Worm (Caenorhabditis elegans) whole organism, young adult: Measurements from ENCODE around the gene pifk-1.

Source experiments
- B0019.2 ChIP-seq: fragments of 200-800 bp; sonication (Bioruptor generic); conservative IDR thresholded peaks from 2 replicates; pipeline ENCODE4 v1.3.6; 2022; ENCODE audit warnings: missing genetic modification reagents, missing genetic modification characterization, missing compliant biosample characterization
- C17E4.6 ChIP-seq: fragments of 200-800 bp; sonication (Bioruptor generic); IDR thresholded peaks from 2 replicates; pipeline ENCODE4 v1.3.6; 2022; ENCODE audit warnings: missing genetic modification reagents, missing genetic modification characterization, missing compliant biosample characterization
- F10E7.11 ChIP-seq: sonication (generic microtip); optimal IDR thresholded peaks from 2 replicates; lab custom pipeline; 2017; ENCODE audit warnings: mild to moderate bottlenecking, missing genetic modification characterization, moderate library complexity, missing compliant biosample characterization
- F39B2.1 ChIP-seq: fragments of 200-800 bp; sonication (Bioruptor generic); IDR thresholded peaks from 2 replicates; pipeline ENCODE4 v1.3.6; 2022; ENCODE audit warnings: missing genetic modification reagents, missing genetic modification characterization, missing compliant biosample characterization
- Y67H2A.10 ChIP-seq: fragments of 200-800 bp; sonication (Bioruptor generic); conservative IDR thresholded peaks from 2 replicates; pipeline ENCODE4 v1.3.6; 2022; ENCODE audit warnings: missing genetic modification reagents, missing genetic modification characterization, missing compliant biosample characterization
- egl-18 ChIP-seq: fragments of 200-800 bp; sonication (Bioruptor generic); IDR thresholded peaks from 2 replicates; pipeline ENCODE4 v1.3.6; 2022; ENCODE audit warnings: missing genetic modification reagents, missing genetic modification characterization, missing compliant biosample characterization
- hsf-1 ChIP-seq: fragments of 200-800 bp; sonication (Bioruptor generic); IDR thresholded peaks from 2 replicates; pipeline ENCODE4 v1.3.6; 2022; ENCODE audit warnings: missing genetic modification reagents, missing genetic modification characterization, missing compliant biosample characterization
- mxl-1 ChIP-seq: sonication (generic microtip); optimal IDR thresholded peaks from 2 replicates; lab custom pipeline; 2016; ENCODE audit warnings: missing genetic modification characterization, missing compliant biosample characterization
- nfya-1 ChIP-seq: sonication (generic microtip); optimal IDR thresholded peaks from 2 replicates; lab custom pipeline; 2017; ENCODE audit warnings: antibody characterized with exemption, missing compliant biosample characterization, missing genetic modification characterization, borderline replicate concordance; ENCODE audit not compliant: insufficient read depth
- pha-4 ChIP-seq: fragments of 150-350 bp; sonication (generic microtip); optimal IDR thresholded peaks from 2 replicates; lab custom pipeline; 2014; ENCODE audit warnings: missing biosample characterization, missing genetic modification reagents, missing genetic modification characterization
- snpc-4 ChIP-seq, 5 experiments: fragments of 150-350 bp in 1 of 5; sonication (generic microtip) in 4 of 5; optimal IDR thresholded peaks; 2 replicates each; lab custom pipeline; 2014 to 2018; ENCODE audit warnings: missing genetic modification characterization in 5 of 5, missing biosample characterization in 3 of 5, antibody characterized with exemption in 2 of 5, mild to moderate bottlenecking in 2 of 5, missing compliant biosample characterization in 2 of 5, missing genotype in 2 of 5, moderate library complexity in 2 of 5, missing genetic modification reagents in 1 of 5
- unc-62 ChIP-seq: fragments of 150-350 bp; optimal IDR thresholded peaks from 2 replicates; lab custom pipeline; 2014; ENCODE audit warnings: missing biosample characterization, missing genetic modification reagents, missing genetic modification characterization
- ztf-25 ChIP-seq: fragments of 200-800 bp; sonication (Bioruptor generic); IDR thresholded peaks from 2 replicates; pipeline ENCODE4 v1.3.6; 2022; ENCODE audit warnings: missing genetic modification reagents, missing genetic modification characterization, missing compliant biosample characterization

ce11 chrX:932874-933273, 8.6 kb upstream of the pifk-1 start:
- TF ChIP-seq C17E4.6 (GFP tag; lab: Robert Waterston, UW): no peak
- no peak for TF ChIP-seq B0019.2 (GFP tag; lab: Robert Waterston, UW)
- no peak for TF ChIP-seq Y67H2A.10 (GFP tag; lab: Robert Waterston, UW)
- no peak for TF ChIP-seq mxl-1 (tag; lab: Kevin White, UChicago)
- no peak for TF ChIP-seq ztf-25 (GFP tag; lab: Robert Waterston, UW)
- no peak for TF ChIP-seq F39B2.1 (GFP tag; lab: Robert Waterston, UW)
- no peak for TF ChIP-seq snpc-4 (GFP tag; optimal IDR thresholded peaks at IDR 0.05; lab: Kevin White, UChicago)
- TF ChIP-seq snpc-4 (tag; optimal IDR thresholded peaks at IDR 0.05; lab: Kevin White, UChicago): no peak
- no peak for TF ChIP-seq nfya-1 (tag; lab: Kevin White, UChicago)
- TF ChIP-seq unc-62 (GFP tag; lab: Kevin White, UChicago): no peak
- TF ChIP-seq hsf-1 (GFP tag; lab: Robert Waterston, UW): no peak
- TF ChIP-seq F10E7.11 (tag; lab: Kevin White, UChicago): no peak
- no peak for TF ChIP-seq egl-18 (GFP tag; lab: Robert Waterston, UW)
- no peak for TF ChIP-seq pha-4 (tag; lab: Kevin White, UChicago)
